Worm (Caenorhabditis elegans) whole organism, young adult: Measurements from ENCODE around the gene pyk-2.
A peak's percentile ranks its signal among the peaks of the same experiment; 100 is the strongest.

Experiments used
- B0035.1 ChIP-seq: sonication (generic microtip); optimal IDR thresholded peaks from 2 replicates; lab custom pipeline; 2016; ENCODE audit warnings: missing genetic modification characterization, mild to moderate bottlenecking, missing compliant biosample characterization, missing genotype, missing genetic modification reagents
- B0336.3 ChIP-seq: fragments of 200-800 bp; sonication (Bioruptor generic); IDR thresholded peaks from 2 replicates; pipeline ENCODE4 v1.3.6; 2022; ENCODE audit warnings: missing genetic modification characterization, missing compliant biosample characterization
- F10E7.11 ChIP-seq: sonication (generic microtip); optimal IDR thresholded peaks from 2 replicates; lab custom pipeline; 2017; ENCODE audit warnings: mild to moderate bottlenecking, missing genetic modification characterization, moderate library complexity, missing compliant biosample characterization
- F22D6.2 ChIP-seq: sonication (generic microtip); optimal IDR thresholded peaks from 2 replicates; lab custom pipeline; 2016; ENCODE audit warnings: mild to moderate bottlenecking, missing genetic modification characterization, missing compliant biosample characterization
- F49E8.2 ChIP-seq: sonication (generic microtip); optimal IDR thresholded peaks from 3 replicates; lab custom pipeline; 2017; ENCODE audit warnings: missing genetic modification characterization, mild to moderate bottlenecking, missing compliant biosample characterization, antibody characterized with exemption, moderate library complexity; ENCODE audit not compliant: insufficient read depth
- F57A8.1 ChIP-seq: fragments of 200-800 bp; sonication (Bioruptor generic); optimal IDR thresholded peaks from 2 replicates; lab custom pipeline; 2018; ENCODE audit warnings: mild to moderate bottlenecking, missing genetic modification characterization, moderate library complexity, missing compliant biosample characterization
- K11D2.4 ChIP-seq: fragments of 200-800 bp; sonication (Bioruptor generic); IDR thresholded peaks from 2 replicates; pipeline ENCODE4 v1.3.6; 2022; ENCODE audit warnings: missing genetic modification reagents, missing genetic modification characterization, missing compliant biosample characterization
- K12H6.12 ChIP-seq: fragments of 200-800 bp; sonication (Bioruptor generic); optimal IDR thresholded peaks from 2 replicates; lab custom pipeline; 2018; ENCODE audit warnings: mild to moderate bottlenecking, missing genetic modification characterization, missing compliant biosample characterization
- T07F8.4 ChIP-seq: sonication (generic microtip); optimal IDR thresholded peaks from 2 replicates; lab custom pipeline; 2016; ENCODE audit warnings: mild to moderate bottlenecking, missing genetic modification characterization, moderate library complexity, missing compliant biosample characterization
- ZK185.1 ChIP-seq: sonication (generic microtip); optimal IDR thresholded peaks from 2 replicates; lab custom pipeline; 2016; ENCODE audit warnings: mild to moderate bottlenecking, missing genetic modification characterization, missing compliant biosample characterization; ENCODE audit not compliant: poor library complexity, severe bottlenecking
- akir-1 ChIP-seq: fragments of 200-800 bp; sonication (Bioruptor generic); optimal IDR thresholded peaks from 2 replicates; lab custom pipeline; 2018; ENCODE audit warnings: mild to moderate bottlenecking, missing genetic modification characterization, moderate library complexity, missing compliant biosample characterization
- ama-1 ChIP-seq, 3 experiments: fragments of 150-350 bp in 1 of 3; sonication (generic microtip) in 2 of 3; optimal IDR thresholded peaks; 2 replicates each; lab custom pipeline; 2014 to 2018; ENCODE audit warnings: missing biosample characterization in 2 of 3, missing genetic modification characterization in 2 of 3, missing genetic modification reagents in 2 of 3
- aptf-3 ChIP-seq: fragments of 200-800 bp; sonication (Bioruptor generic); IDR thresholded peaks from 2 replicates; pipeline ENCODE4 v1.3.6; 2022; ENCODE audit warnings: missing genetic modification characterization, missing compliant biosample characterization
- attf-5 ChIP-seq: fragments of 200-800 bp; sonication (Bioruptor generic); optimal IDR thresholded peaks from 2 replicates; lab custom pipeline; 2018; ENCODE audit warnings: mild to moderate bottlenecking, missing genetic modification characterization, missing compliant biosample characterization
- attf-6 ChIP-seq: fragments of 200-800 bp; sonication (Bioruptor generic); IDR thresholded peaks from 2 replicates; pipeline ENCODE4 v1.3.6; 2022; ENCODE audit warnings: missing genetic modification reagents, missing genetic modification characterization, missing compliant biosample characterization
- cebp-1 ChIP-seq, 2 experiments: fragments of 200-800 bp in 1 of 2; sonication (Bioruptor generic) in 1 of 2; sonication (generic microtip) in 1 of 2; IDR thresholded peaks in 1 of 2; optimal IDR thresholded peaks in 1 of 2; 2 replicates each; pipeline versions ENCODE4 v1.3.6 to Lab custom; 2017 to 2022; ENCODE audit warnings: missing compliant biosample characterization in 2 of 2, missing genetic modification characterization in 2 of 2, mild to moderate bottlenecking in 1 of 2, missing genetic modification reagents in 1 of 2, moderate library complexity in 1 of 2
- ceh-100 ChIP-seq: fragments of 200-800 bp; sonication (Bioruptor generic); IDR thresholded peaks from 2 replicates; pipeline ENCODE4 v1.3.6; 2022; ENCODE audit warnings: missing genetic modification reagents, missing genetic modification characterization, missing compliant biosample characterization
- die-1 ChIP-seq: sonication (generic microtip); optimal IDR thresholded peaks from 2 replicates; lab custom pipeline; 2016; ENCODE audit warnings: missing genotype, mild to moderate bottlenecking, missing genetic modification characterization, missing compliant biosample characterization
- dox-1 ChIP-seq: fragments of 200-800 bp; sonication (Bioruptor generic); IDR thresholded peaks from 2 replicates; pipeline ENCODE4 v1.3.6; 2022; ENCODE audit warnings: missing genetic modification reagents, missing genetic modification characterization, missing compliant biosample characterization
- ekl-4 ChIP-seq: fragments of 200-800 bp; sonication (Bioruptor generic); IDR thresholded peaks from 2 replicates; pipeline ENCODE4 v1.3.6; 2022; ENCODE audit warnings: missing genetic modification reagents, missing genetic modification characterization, missing compliant biosample characterization
- fkh-3 ChIP-seq: sonication (generic microtip); optimal IDR thresholded peaks from 2 replicates; lab custom pipeline; 2016; ENCODE audit warnings: mild to moderate bottlenecking, missing genetic modification characterization, missing compliant biosample characterization
- him-1 ChIP-seq: sonication (generic microtip); optimal IDR thresholded peaks from 2 replicates; lab custom pipeline; 2016; ENCODE audit warnings: missing genotype, missing genetic modification reagents, missing genetic modification characterization, missing compliant biosample characterization
- hlh-26 ChIP-seq: fragments of 200-800 bp; sonication (Bioruptor generic); conservative IDR thresholded peaks from 2 replicates; pipeline ENCODE4 v1.3.6; 2022; ENCODE audit warnings: missing genetic modification reagents, missing genetic modification characterization, missing compliant biosample characterization
- lag-1 ChIP-seq: fragments of 200-800 bp; sonication (Bioruptor generic); IDR thresholded peaks from 2 replicates; pipeline ENCODE4 v1.3.6; 2022; ENCODE audit warnings: missing genetic modification reagents, missing genetic modification characterization, missing compliant biosample characterization
- lin-35 ChIP-seq, 3 experiments: fragments of 150-350 bp in 2 of 3; sonication (generic microtip) in 1 of 3; optimal IDR thresholded peaks; 2 replicates each; lab custom pipeline; 2014 to 2018; ENCODE audit warnings: missing biosample characterization in 3 of 3, missing genetic modification characterization in 3 of 3, missing genetic modification reagents in 3 of 3
- lin-54 ChIP-seq: fragments of 200-800 bp; sonication (Bioruptor generic); optimal IDR thresholded peaks from 2 replicates; lab custom pipeline; 2018; ENCODE audit warnings: mild to moderate bottlenecking, missing genetic modification characterization, missing compliant biosample characterization
- mcd-1 ChIP-seq: fragments of 200-800 bp; sonication (Bioruptor generic); IDR thresholded peaks from 2 replicates; pipeline ENCODE4 v1.3.6; 2022; ENCODE audit warnings: missing genetic modification reagents, missing genetic modification characterization, missing compliant biosample characterization
- nfya-2 ChIP-seq: fragments of 200-800 bp; sonication (Bioruptor generic); IDR thresholded peaks from 2 replicates; pipeline ENCODE4 v1.3.6; 2022; ENCODE audit warnings: missing genetic modification reagents, missing genetic modification characterization, missing compliant biosample characterization
- nhr-120 ChIP-seq: fragments of 200-800 bp; sonication (Bioruptor generic); IDR thresholded peaks from 2 replicates; pipeline ENCODE4 v1.3.6; 2022; ENCODE audit warnings: missing genetic modification characterization, missing compliant biosample characterization
- nhr-179 ChIP-seq: sonication (generic microtip); optimal IDR thresholded peaks from 2 replicates; lab custom pipeline; 2016; ENCODE audit warnings: mild to moderate bottlenecking, missing genetic modification characterization, missing compliant biosample characterization
- nhr-27 ChIP-seq: fragments of 200-800 bp; sonication (Bioruptor generic); optimal IDR thresholded peaks from 2 replicates; lab custom pipeline; 2018; ENCODE audit warnings: mild to moderate bottlenecking, missing genetic modification characterization, moderate library complexity, missing compliant biosample characterization
- pha-4 ChIP-seq: fragments of 150-350 bp; sonication (generic microtip); optimal IDR thresholded peaks from 2 replicates; lab custom pipeline; 2014; ENCODE audit warnings: missing biosample characterization, missing genetic modification reagents, missing genetic modification characterization
- rcor-1 ChIP-seq: fragments of 200-800 bp; sonication (Bioruptor generic); IDR thresholded peaks from 2 replicates; pipeline ENCODE4 v1.3.6; 2022; ENCODE audit warnings: missing genetic modification reagents, missing genetic modification characterization, missing compliant biosample characterization
- snpc-1.1 ChIP-seq: sonication (generic microtip); optimal IDR thresholded peaks from 2 replicates; lab custom pipeline; 2017; ENCODE audit warnings: missing genetic modification characterization, mild to moderate bottlenecking, missing compliant biosample characterization, antibody characterized with exemption, moderate library complexity, missing genotype, missing genetic modification reagents; ENCODE audit not compliant: insufficient read depth
- snpc-4 ChIP-seq, 5 experiments: fragments of 150-350 bp in 1 of 5; sonication (generic microtip) in 4 of 5; optimal IDR thresholded peaks; 2 replicates each; lab custom pipeline; 2014 to 2018; ENCODE audit warnings: missing genetic modification characterization in 5 of 5, missing biosample characterization in 3 of 5, antibody characterized with exemption in 2 of 5, mild to moderate bottlenecking in 2 of 5, missing compliant biosample characterization in 2 of 5, missing genotype in 2 of 5, moderate library complexity in 2 of 5, missing genetic modification reagents in 1 of 5
- tbp1 ChIP-seq: fragments of 200-800 bp; sonication (Bioruptor generic); optimal IDR thresholded peaks from 2 replicates; lab custom pipeline; 2018; ENCODE audit warnings: mild to moderate bottlenecking, missing genetic modification characterization, missing compliant biosample characterization
- tbx-9 ChIP-seq: sonication (generic microtip); optimal IDR thresholded peaks from 2 replicates; lab custom pipeline; 2016; ENCODE audit warnings: borderline replicate concordance, missing genetic modification characterization, inconsistent platforms, missing compliant biosample characterization
- unc-62 ChIP-seq: fragments of 150-350 bp; optimal IDR thresholded peaks from 2 replicates; lab custom pipeline; 2014; ENCODE audit warnings: missing biosample characterization, missing genetic modification reagents, missing genetic modification characterization
- xnd-1 ChIP-seq: sonication (generic microtip); optimal IDR thresholded peaks from 2 replicates; lab custom pipeline; 2016; ENCODE audit warnings: missing genotype, missing genetic modification reagents, missing genetic modification characterization, missing compliant biosample characterization
- zfh-2 ChIP-seq: fragments of 200-800 bp; sonication (Bioruptor generic); conservative IDR thresholded peaks from 2 replicates; pipeline ENCODE4 v1.3.6; 2022; ENCODE audit warnings: missing genetic modification reagents, missing genetic modification characterization, missing compliant biosample characterization
- ztf-26 ChIP-seq: sonication (generic microtip); optimal IDR thresholded peaks from 2 replicates; lab custom pipeline; 2017; ENCODE audit warnings: missing genetic modification characterization, missing compliant biosample characterization
- ztf-28 ChIP-seq: fragments of 200-800 bp; sonication (Bioruptor generic); IDR thresholded peaks from 2 replicates; pipeline ENCODE4 v1.3.6; 2022; ENCODE audit warnings: missing genetic modification reagents, missing genetic modification characterization, missing compliant biosample characterization
- ztf-3 ChIP-seq: fragments of 200-800 bp; sonication (Bioruptor generic); optimal IDR thresholded peaks from 2 replicates; lab custom pipeline; 2018; ENCODE audit warnings: mild to moderate bottlenecking, missing genetic modification characterization, missing compliant biosample characterization
- ztf-6 ChIP-seq: fragments of 200-800 bp; sonication (Bioruptor generic); IDR thresholded peaks from 2 replicates; pipeline ENCODE4 v1.3.6; 2022; ENCODE audit warnings: missing genetic modification reagents, missing genetic modification characterization, missing compliant biosample characterization

The pyk-2 gene

DNA sequence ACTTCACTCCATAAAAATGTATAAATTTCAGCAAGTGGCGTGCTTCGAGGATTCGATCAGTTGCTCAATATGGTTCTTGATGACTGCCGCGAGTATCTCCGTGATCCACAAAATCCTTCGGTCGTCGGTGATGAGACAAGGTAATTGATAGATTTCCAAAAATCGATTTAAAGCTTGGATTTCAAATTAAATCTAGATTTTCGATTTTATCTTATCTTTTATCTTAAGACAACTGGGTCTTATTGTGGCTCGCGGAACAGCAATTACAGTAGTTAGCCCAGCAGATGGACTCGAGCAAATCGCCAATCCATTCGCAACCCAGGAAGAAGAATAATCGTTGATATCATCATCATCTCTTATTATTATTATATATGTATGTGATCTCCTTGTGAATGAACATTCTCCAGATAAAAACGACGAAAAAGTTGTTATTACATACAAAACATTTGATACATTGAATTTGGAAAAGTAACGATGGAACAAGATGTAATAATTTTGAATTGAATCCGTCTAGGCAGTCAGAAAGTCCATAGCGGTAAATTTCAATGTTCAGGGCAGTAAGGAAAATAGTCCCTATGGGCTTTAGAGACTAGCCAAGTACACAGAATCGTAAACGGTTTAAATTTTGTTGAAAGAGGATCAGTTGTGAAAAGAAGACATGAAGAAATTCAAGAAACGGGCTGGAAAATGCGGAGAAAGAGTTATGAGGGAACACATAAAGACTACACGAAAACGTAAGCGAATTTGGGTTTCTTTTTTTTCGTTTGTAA lies 24.2 kb downstream of the pyk-2 start:
- TF ChIP-seq ztf-28 (no peak), lin-54 (no peak), lin-35 (GFP tag; optimal IDR thresholded peaks at IDR 0.05; lab: Kevin White, UChicago) (peak in 1 of 3 experiments; percentile 39), nhr-179 (tag; lab: Kevin White, UChicago) (no peak), die-1 (peak; percentile 42), F49E8.2 (tag; lab: Kevin White, UChicago) (no peak), K12H6.12 (tag; lab: Kevin White, UChicago) (peak; percentile 61), ZK185.1 (tag; lab: Kevin White, UChicago) (peak; percentile 12), attf-5 (GFP tag; lab: Kevin White, UChicago) (peak; percentile 32), T07F8.4 (tag; lab: Kevin White, UChicago) (no peak), unc-62 (GFP tag; lab: Kevin White, UChicago) (no peak), dox-1 (GFP tag; lab: Robert Waterston, UW) (peak; percentile 21; the same call in 1 of the 2 replicates), ztf-3 (GFP tag; lab: Kevin White, UChicago) (no peak), F22D6.2 (tag; lab: Kevin White, UChicago) (no peak), ztf-26 (no peak), pha-4 (no peak), ekl-4 (peak; percentile 46; the same call in 1 of the 2 replicates), tbx-9 (tag; lab: Kevin White, UChicago) (no peak), ceh-100 (peak; percentile 43; the same call in 1 of the 2 replicates), xnd-1 (no peak), ama-1 (optimal IDR thresholded peaks at IDR 0.05; lab: Kevin White, UChicago) (peak; percentile 59), ama-1 (GFP tag; optimal IDR thresholded peaks at IDR 0.05; lab: Kevin White, UChicago) (peak; percentile 18 to 75), attf-6 (no peak), K11D2.4 (peak; percentile 63; the same call in 1 of the 2 replicates), aptf-3 (GFP tag; lab: Robert Waterston, UW) (no peak; the same call in 1 of the 2 replicates), zfh-2 (GFP tag; lab: Robert Waterston, UW) (no peak), lag-1 (GFP tag; lab: Robert Waterston, UW) (0 out of 2 replicates have a peak, but pooled peaks have one; percentile 57), tbp1 (GFP tag; lab: Kevin White, UChicago) (no peak), rcor-1 (GFP tag; lab: Robert Waterston, UW) (0 out of 2 replicates have a peak, but pooled peaks have one; percentile 25), F57A8.1 (GFP tag; lab: Kevin White, UChicago) (no peak), snpc-1.1 (no peak), him-1 (tag; lab: Kevin White, UChicago) (no peak), nfya-2 (GFP tag; lab: Robert Waterston, UW) (no peak), B0336.3 (peak; percentile 84), nhr-120 (no peak), snpc-4 (GFP tag; optimal IDR thresholded peaks at IDR 0.05; lab: Kevin White, UChicago) (no peak), snpc-4 (tag; optimal IDR thresholded peaks at IDR 0.05; lab: Kevin White, UChicago) (peak in 2 of 4 experiments; percentile 10 to 11), B0035.1 (tag; lab: Kevin White, UChicago) (peak; percentile 33), nhr-27 (tag; lab: Kevin White, UChicago) (no peak), F10E7.11 (tag; lab: Kevin White, UChicago) (peak; percentile 32), mcd-1 (peak; percentile 67), cebp-1 (GFP tag; IDR thresholded peaks at IDR 0.05; lab: Robert Waterston, UW) (0 out of 2 replicates have a peak, but pooled peaks have one; percentile 7), cebp-1 (tag; optimal IDR thresholded peaks at IDR 0.05; lab: Kevin White, UChicago) (peak; percentile 82), hlh-26 (GFP tag; lab: Robert Waterston, UW) (no peak), akir-1 (GFP tag; lab: Kevin White, UChicago) (no peak), fkh-3 (tag; lab: Kevin White, UChicago) (peak; percentile 35), ztf-6 (GFP tag; lab: Robert Waterston, UW) (no peak)
